Worm (Caenorhabditis elegans): ENCODE measurements around the gene rrf-3.

Gene rrf-3

ce11 chrII:8143278-8143931, 18.9 kb upstream of the rrf-3 start, which contains the start of the genes ints-11 and rpl-10 (continued):
- peak; percentile 25 for TF ChIP-seq mep-1 (tag; optimal IDR thresholded peaks at IDR 0.05)
- no peak for TF ChIP-seq unc-39 (tag; optimal IDR thresholded peaks at IDR 0.05)
- TF ChIP-seq nhr-237 (tag; optimal IDR thresholded peaks at IDR 0.05) = no peak
- no peak for TF ChIP-seq spr-3 (GFP tag; optimal IDR thresholded peaks at IDR 0.05)
- peak; percentile 58 for TF ChIP-seq lin-38 (GFP tag; IDR thresholded peaks at IDR 0.05)
- TF ChIP-seq T20F7.1 (GFP tag; optimal IDR thresholded peaks at IDR 0.05) = no peak
- no peak for TF ChIP-seq ztf-7 (tag; optimal IDR thresholded peaks at IDR 0.05)
- TF ChIP-seq fkh-10 (GFP tag; optimal IDR thresholded peaks at IDR 0.05) = no peak

DNA sequence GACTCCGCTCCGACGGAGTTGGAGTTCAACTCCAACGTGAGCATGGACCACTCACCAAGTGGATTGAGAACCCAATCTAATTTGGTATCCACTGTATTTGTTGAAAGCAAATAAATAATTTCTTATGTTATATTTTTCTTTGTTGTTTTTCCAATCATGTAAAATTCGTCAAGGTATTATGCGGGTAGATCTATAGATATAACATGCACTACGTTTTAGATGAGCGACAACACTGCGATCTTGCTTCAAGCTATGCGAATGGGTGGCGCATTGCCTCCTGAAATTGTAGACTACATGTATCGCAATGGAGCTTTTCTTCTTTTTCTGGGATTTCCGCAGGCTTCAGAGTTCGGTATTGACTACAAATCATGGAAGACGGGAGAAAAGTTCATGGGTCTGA, 17.7 kb upstream of the rrf-3 start, which contains the start of gene F10B5.2:
TSS of gene F10B5.2 (plus strand) at position 220 of the 400 bp plus-strand sequence.
- TF ChIP-seq dve-1 (tag; optimal IDR thresholded peaks at IDR 0.05; ENCODE audit: insufficient read depth) (no peak), F10B5.3 (tag; optimal IDR thresholded peaks at IDR 0.05) (no peak), fkh-10 (GFP tag; optimal IDR thresholded peaks at IDR 0.05) (no peak), lin-38 (GFP tag; IDR thresholded peaks at IDR 0.05) (peak; percentile 50), vab-7 (GFP tag; IDR thresholded peaks at IDR 0.05) (no peak), cey-2 (tag; optimal IDR thresholded peaks at IDR 0.05; ENCODE audit: borderline replicate concordance, insufficient read depth) (no peak), attf-4 (tag; optimal IDR thresholded peaks at IDR 0.05) (no peak), unc-39 (tag; optimal IDR thresholded peaks at IDR 0.05) (no peak), F26F4.8 (GFP tag; conservative IDR thresholded peaks at IDR 0.05) (0 out of 2 replicates have a peak, but pooled peaks have one; percentile 48), ZK337.2 (GFP tag; IDR thresholded peaks at IDR 0.05) (no peak), unc-130 (GFP tag; optimal IDR thresholded peaks at IDR 0.05) (peak; percentile 8), Y5F2A.4 (GFP tag; optimal IDR thresholded peaks at IDR 0.05) (no peak), nhr-25 (tag; optimal IDR thresholded peaks at IDR 0.05; ENCODE audit: borderline replicate concordance, insufficient read depth) (no peak), Y48G9A.11 (GFP tag; IDR thresholded peaks at IDR 0.05) (0 out of 2 replicates have a peak, but pooled peaks have one; percentile 48), set-16 (GFP tag; IDR thresholded peaks at IDR 0.05) (no peak), nhr-10 (tag; optimal IDR thresholded peaks at IDR 0.05) (no peak), nhr-11 (tag; optimal IDR thresholded peaks at IDR 0.05) (no peak), pqm-1 (tag; optimal IDR thresholded peaks at IDR 0.05) (no peak), hlh-11 (tag; optimal IDR thresholded peaks at IDR 0.05) (no peak), daf-19 (GFP tag; conservative IDR thresholded peaks at IDR 0.05) (0 out of 2 replicates have a peak, but pooled peaks have one; percentile 41), daf-8 (GFP tag; IDR thresholded peaks at IDR 0.05) (no peak), hmg-1.1 (GFP tag; IDR thresholded peaks at IDR 0.05) (no peak), ces-1 (GFP tag; optimal IDR thresholded peaks at IDR 0.05) (no peak), nhr-76 (tag; optimal IDR thresholded peaks at IDR 0.05) (no peak), nhr-237 (tag; optimal IDR thresholded peaks at IDR 0.05) (no peak), lin-39 (tag; optimal IDR thresholded peaks at IDR 0.05) (no peak), spr-1 (tag; optimal IDR thresholded peaks at IDR 0.05) (no peak), arid-1 (GFP tag; conservative IDR thresholded peaks at IDR 0.05) (0 out of 2 replicates have a peak, but pooled peaks have one; percentile 54), Y105C5A.15 (GFP tag; IDR thresholded peaks at IDR 0.05) (no peak), F49E8.2 (tag; optimal IDR thresholded peaks at IDR 0.05; ENCODE audit: borderline replicate concordance) (peak; percentile 61), php-3 (GFP tag; IDR thresholded peaks at IDR 0.05) (no peak), mxl-2 (GFP tag; conservative IDR thresholded peaks at IDR 0.05) (no peak), snpc-1.2 (GFP tag; IDR thresholded peaks at IDR 0.05) (0 out of 2 replicates have a peak, but pooled peaks have one; percentile 49)

DNA sequence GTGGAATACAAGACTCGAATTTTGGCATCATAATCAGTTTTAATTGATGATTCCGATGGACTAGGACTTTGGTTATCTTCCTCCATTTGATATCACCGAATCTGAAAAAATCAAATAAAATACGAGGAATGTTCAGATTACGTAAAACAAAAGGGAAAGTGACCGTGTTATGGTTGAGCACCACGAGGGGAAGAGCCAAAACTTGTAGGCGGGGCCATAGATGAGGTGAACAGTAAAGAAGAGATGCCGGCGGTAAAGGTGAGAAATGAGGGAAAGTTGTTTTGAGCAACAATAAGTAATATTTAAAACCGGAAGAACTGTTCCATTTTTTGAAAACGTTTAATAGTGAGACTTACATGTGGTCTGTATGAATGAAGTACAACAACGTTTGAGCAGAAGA, 12.3 kb upstream of the rrf-3 start, which contains the start of gene F10B5.3:
TSS of gene F10B5.3 (minus strand) at position 101 of the 400 bp plus-strand sequence.
- TF ChIP-seq mdt-29 (GFP tag; IDR thresholded peaks at IDR 0.05) (no peak), unc-62 (GFP tag; optimal IDR thresholded peaks at IDR 0.05 in 1 of 2) (peak in 1 of 2 experiments; percentile 7), unc-62 (tag; optimal IDR thresholded peaks at IDR 0.05) (no peak), T26A8.4 (GFP tag; IDR thresholded peaks at IDR 0.05) (no peak), zip-2 (tag; optimal IDR thresholded peaks at IDR 0.05) (no peak)

All from whole organism, L4 larva.